Fruit fly (Drosophila melanogaster) whole organism, embryonic: Measurements from ENCODE around the gene Cdc6.

ENCODE experiments used
- CG10209 ChIP-seq: fragments of 200-800 bp; sonication (Bioruptor generic); optimal IDR thresholded peaks from 3 replicates; lab custom pipeline; 2017; ENCODE audit warnings: missing biosample characterization, mild to moderate bottlenecking, missing genetic modification characterization, missing genetic modification reagents
- CG11504 ChIP-seq: fragments of 200-800 bp; sonication (Bioruptor generic); optimal IDR thresholded peaks from 3 replicates; lab custom pipeline; 2019; ENCODE audit warnings: missing biosample characterization, mild to moderate bottlenecking, missing genetic modification characterization, moderate library complexity
- CG11696 ChIP-seq: fragments of 200-800 bp; sonication (Bioruptor generic); IDR thresholded peaks from 2 replicates; pipeline ENCODE4 v1.3.6; 2022; ENCODE audit warnings: missing biosample characterization, missing genetic modification characterization
- CG12104 ChIP-seq: fragments of 200-800 bp; sonication (Bioruptor generic); optimal IDR thresholded peaks from 3 replicates; lab custom pipeline; 2016; ENCODE audit warnings: missing biosample characterization, missing genetic modification characterization
- CG12391 ChIP-seq: fragments of 200-800 bp; sonication (Bioruptor generic); optimal IDR thresholded peaks from 3 replicates; lab custom pipeline; 2018; ENCODE audit warnings: missing biosample characterization, mild to moderate bottlenecking, missing genetic modification characterization, moderate library complexity
- CG13123 ChIP-seq: fragments of 200-800 bp; sonication (Bioruptor generic); optimal IDR thresholded peaks from 2 replicates; lab custom pipeline; 2016; ENCODE audit warnings: missing biosample characterization, missing genetic modification characterization
- CG13287 ChIP-seq: fragments of 200-800 bp; sonication (Bioruptor generic); IDR thresholded peaks from 2 replicates; pipeline ENCODE4 v1.3.6; 2022; ENCODE audit warnings: missing biosample characterization, missing genetic modification characterization; ENCODE audit not compliant: partially characterized antibody
- CG13894 ChIP-seq: fragments of 200-800 bp; sonication (Bioruptor generic); optimal IDR thresholded peaks from 3 replicates; lab custom pipeline; 2018; ENCODE audit warnings: missing biosample characterization, mild to moderate bottlenecking, missing genetic modification characterization, moderate library complexity
- CG1529 ChIP-seq: fragments of 200-800 bp; sonication (Bioruptor generic); optimal IDR thresholded peaks from 3 replicates; lab custom pipeline; 2018; ENCODE audit warnings: missing biosample characterization, missing genetic modification characterization
- CG18011 ChIP-seq: fragments of 200-800 bp; sonication (Bioruptor generic); optimal IDR thresholded peaks from 2 replicates; lab custom pipeline; 2017; ENCODE audit warnings: missing biosample characterization, missing genetic modification characterization, mild to moderate bottlenecking, moderate library complexity, missing genotype
- CG2202 ChIP-seq: fragments of 200-800 bp; sonication (Bioruptor generic); optimal IDR thresholded peaks from 2 replicates; lab custom pipeline; 2018; ENCODE audit warnings: missing biosample characterization, mild to moderate bottlenecking, missing genetic modification characterization
- CG3065 ChIP-seq: fragments of 200-800 bp; sonication (Bioruptor generic); optimal IDR thresholded peaks from 2 replicates; lab custom pipeline; 2016; ENCODE audit warnings: missing biosample characterization, missing genetic modification characterization
- CG31388 ChIP-seq: fragments of 200-800 bp; sonication (Bioruptor generic); optimal IDR thresholded peaks from 2 replicates; lab custom pipeline; 2016; ENCODE audit warnings: missing biosample characterization, missing genetic modification characterization
- CG3407 ChIP-seq: fragments of 200-800 bp; sonication (Bioruptor generic); optimal IDR thresholded peaks from 2 replicates; lab custom pipeline; 2018; ENCODE audit warnings: missing biosample characterization, mild to moderate bottlenecking, missing genetic modification characterization
- CG6272 ChIP-seq: fragments of 200-800 bp; sonication (Bioruptor generic); IDR thresholded peaks from 2 replicates; pipeline ENCODE4 v1.3.6; 2022; ENCODE audit warnings: missing biosample characterization, missing genetic modification characterization
- CG6654 ChIP-seq: fragments of 200-800 bp; sonication (Bioruptor generic); optimal IDR thresholded peaks from 2 replicates; lab custom pipeline; 2017; ENCODE audit warnings: missing biosample characterization, mild to moderate bottlenecking, missing genetic modification characterization
- CG6791 ChIP-seq: fragments of 200-800 bp; sonication (Bioruptor generic); IDR thresholded peaks from 3 replicates; pipeline ENCODE4 v1.3.6; 2022; ENCODE audit warnings: missing biosample characterization, missing genetic modification characterization; ENCODE audit not compliant: partially characterized antibody
- CG8089 ChIP-seq: fragments of 200-800 bp; sonication (Bioruptor generic); optimal IDR thresholded peaks from 3 replicates; lab custom pipeline; 2016; ENCODE audit warnings: missing biosample characterization, missing genetic modification characterization
- CG8281 ChIP-seq: fragments of 200-800 bp; sonication (Bioruptor generic); optimal IDR thresholded peaks from 2 replicates; lab custom pipeline; 2018; ENCODE audit warnings: missing biosample characterization, mild to moderate bottlenecking, missing genetic modification characterization, moderate library complexity
- CG9437 ChIP-seq: fragments of 200-800 bp; sonication (Bioruptor generic); optimal IDR thresholded peaks from 2 replicates; lab custom pipeline; 2018; ENCODE audit warnings: missing biosample characterization, mild to moderate bottlenecking, missing genetic modification characterization
- CG9797 ChIP-seq: fragments of 200-800 bp; sonication (Bioruptor generic); optimal IDR thresholded peaks from 3 replicates; lab custom pipeline; 2018; ENCODE audit warnings: missing biosample characterization, mild to moderate bottlenecking, missing genetic modification characterization
- Dp ChIP-seq: fragments of 200-800 bp; sonication (Bioruptor generic); optimal IDR thresholded peaks from 2 replicates; lab custom pipeline; 2018; ENCODE audit warnings: missing biosample characterization, mild to moderate bottlenecking, missing genetic modification characterization, moderate library complexity
- E2f1 ChIP-seq: fragments of 200-800 bp; sonication (Bioruptor generic); IDR thresholded peaks from 2 replicates; pipeline ENCODE4 v1.3.6; 2022; ENCODE audit warnings: missing biosample characterization, missing genetic modification characterization
- Hand ChIP-seq: fragments of 200-800 bp; sonication (Bioruptor generic); optimal IDR thresholded peaks from 2 replicates; lab custom pipeline; 2017; ENCODE audit warnings: mild to moderate bottlenecking, missing biosample characterization, missing genetic modification reagents, missing genetic modification characterization
- MTF-1 ChIP-seq: fragments of 200-800 bp; sonication (Bioruptor generic); optimal IDR thresholded peaks from 2 replicates; lab custom pipeline; 2018; ENCODE audit warnings: missing biosample characterization, mild to moderate bottlenecking, missing genetic modification characterization, borderline replicate concordance
- Neu2 ChIP-seq: fragments of 200-800 bp; sonication (Bioruptor generic); optimal IDR thresholded peaks from 3 replicates; lab custom pipeline; 2016; ENCODE audit warnings: missing biosample characterization, missing genetic modification characterization, borderline replicate concordance
- Nf-YA ChIP-seq: fragments of 200-800 bp; sonication (Bioruptor generic); IDR thresholded peaks from 2 replicates; pipeline ENCODE4 v1.3.6; 2022; ENCODE audit warnings: missing biosample characterization, missing genetic modification characterization
- Poxn ChIP-seq: fragments of 200-800 bp; sonication (Bioruptor generic); IDR thresholded peaks from 2 replicates; pipeline ENCODE4 v1.3.6; 2022; ENCODE audit warnings: missing biosample characterization, missing genetic modification characterization
- Rfx ChIP-seq: fragments of 200-800 bp; sonication (Bioruptor generic); IDR thresholded peaks from 2 replicates; pipeline ENCODE4 v1.3.6; 2022; ENCODE audit warnings: missing biosample characterization, missing genetic modification characterization
- Scr ChIP-seq: fragments of 200-800 bp; sonication (Bioruptor generic); IDR thresholded peaks from 2 replicates; pipeline ENCODE4 v1.3.6; 2022; ENCODE audit warnings: missing biosample characterization, missing genetic modification characterization; ENCODE audit not compliant: partially characterized antibody
- Sox102F ChIP-seq: fragments of 200-800 bp; sonication (Bioruptor generic); optimal IDR thresholded peaks from 2 replicates; lab custom pipeline; 2018; ENCODE audit warnings: missing biosample characterization, mild to moderate bottlenecking, missing genetic modification characterization, moderate library complexity
- Sry-β ChIP-seq: fragments of 200-800 bp; sonication (Bioruptor generic); optimal IDR thresholded peaks from 2 replicates; lab custom pipeline; 2018; ENCODE audit warnings: missing biosample characterization, mild to moderate bottlenecking, missing genetic modification characterization, moderate library complexity
- Sry-δ ChIP-seq: fragments of 200-800 bp; sonication (Bioruptor generic); optimal IDR thresholded peaks from 2 replicates; lab custom pipeline; 2016; ENCODE audit warnings: missing biosample characterization, missing genetic modification characterization
- Xrp1 ChIP-seq: fragments of 200-800 bp; sonication (Bioruptor generic); IDR thresholded peaks from 2 replicates; pipeline ENCODE4 v1.3.6; 2022; ENCODE audit warnings: missing biosample characterization, missing genetic modification characterization
- bab2 ChIP-seq: fragments of 200-800 bp; sonication (Bioruptor generic); optimal IDR thresholded peaks from 2 replicates; lab custom pipeline; 2016; ENCODE audit warnings: missing biosample characterization, missing genetic modification characterization
- cato ChIP-seq: fragments of 200-800 bp; sonication (Bioruptor generic); optimal IDR thresholded peaks from 2 replicates; lab custom pipeline; 2016; ENCODE audit warnings: missing biosample characterization, missing genetic modification characterization, borderline replicate concordance
- chm ChIP-seq: fragments of 200-800 bp; sonication (Bioruptor generic); IDR thresholded peaks from 2 replicates; pipeline ENCODE4 v1.3.6; 2022; ENCODE audit warnings: missing biosample characterization, missing genetic modification characterization
- ftz-f1 ChIP-seq: fragments of 200-800 bp; sonication (Bioruptor generic); optimal IDR thresholded peaks from 2 replicates; lab custom pipeline; 2016; ENCODE audit warnings: missing biosample characterization, missing genetic modification characterization
- jing ChIP-seq: fragments of 200-800 bp; sonication (Bioruptor generic); optimal IDR thresholded peaks from 2 replicates; lab custom pipeline; 2018; ENCODE audit warnings: missing biosample characterization, mild to moderate bottlenecking, missing genetic modification characterization
- lmd ChIP-seq: fragments of 200-800 bp; sonication (Bioruptor generic); IDR thresholded peaks from 2 replicates; pipeline ENCODE4 v1.3.6; 2022; ENCODE audit warnings: missing biosample characterization, missing genetic modification characterization
- org-1 ChIP-seq: fragments of 200-800 bp; sonication (Bioruptor generic); optimal IDR thresholded peaks from 2 replicates; lab custom pipeline; 2017; ENCODE audit warnings: missing biosample characterization, missing genetic modification characterization
- p53 ChIP-seq: fragments of 200-800 bp; sonication (Bioruptor generic); optimal IDR thresholded peaks from 2 replicates; lab custom pipeline; 2016; ENCODE audit warnings: missing biosample characterization, missing genetic modification characterization
- pum ChIP-seq: fragments of 200-800 bp; sonication (Bioruptor generic); optimal IDR thresholded peaks from 2 replicates; lab custom pipeline; 2016; ENCODE audit warnings: missing biosample characterization, missing genetic modification characterization
- slbo ChIP-seq: fragments of 200-800 bp; sonication (Bioruptor generic); IDR thresholded peaks from 2 replicates; pipeline ENCODE4 v1.3.6; 2022; ENCODE audit warnings: missing biosample characterization, missing genetic modification characterization
- slp2 ChIP-seq: fragments of 200-800 bp; sonication (Bioruptor generic); optimal IDR thresholded peaks from 2 replicates; lab custom pipeline; 2016; ENCODE audit warnings: missing biosample characterization, missing genetic modification characterization
- tio ChIP-seq: fragments of 200-800 bp; sonication (Bioruptor generic); optimal IDR thresholded peaks from 2 replicates; lab custom pipeline; 2017; ENCODE audit warnings: missing biosample characterization, missing genetic modification characterization, inconsistent platforms
- tll ChIP-seq, 2 experiments: fragments of 200-800 bp in 1 of 2; fragments of >200 bp in 1 of 2; sonication (Bioruptor generic) in 1 of 2; optimal IDR thresholded peaks; 2 replicates each; lab custom pipeline; 2017 to 2019; ENCODE audit warnings: missing biosample characterization in 2 of 2, missing genetic modification characterization in 2 of 2, mild to moderate bottlenecking in 1 of 2, moderate library complexity in 1 of 2
- trh ChIP-seq: fragments of 200-800 bp; sonication (Bioruptor generic); optimal IDR thresholded peaks from 2 replicates; lab custom pipeline; 2016; ENCODE audit warnings: missing biosample characterization, missing genetic modification characterization
- usp ChIP-seq: fragments of >200 bp; optimal IDR thresholded peaks from 2 replicates; lab custom pipeline; 2017; ENCODE audit warnings: missing biosample characterization, missing genetic modification characterization

Gene Cdc6

dm6 chr3L:8667809-8668593 is 34.1 kb upstream of the Cdc6 start (continued):
- TF ChIP-seq CG3407 (peak; percentile 13), CG12104 (GFP tag; lab: Kevin White, UChicago) (no peak), Xrp1 (GFP tag; lab: Robert Waterston, UW) (peak; percentile 75), E2f1 (GFP tag; lab: Robert Waterston, UW) (0 out of 2 replicates have a peak, but pooled peaks have one; percentile 40), Hand (GFP tag; lab: Kevin White, UChicago) (no peak), trh (GFP tag; lab: Kevin White, UChicago) (no peak), CG13894 (tag; lab: Kevin White, UChicago) (no peak), CG11504 (tag; lab: Kevin White, UChicago) (peak; percentile 66), CG6272 (GFP tag; lab: Robert Waterston, UW) (no peak), CG31388 (GFP tag; lab: Kevin White, UChicago) (no peak), Sox102F (GFP tag; lab: Kevin White, UChicago) (peak; percentile 52), CG12391 (tag; lab: Kevin White, UChicago) (peak; percentile 58), CG6654 (GFP tag; lab: Kevin White, UChicago) (no peak), CG10209 (peak; percentile 13), p53 (GFP tag; lab: Kevin White, UChicago) (no peak), CG6791 (GFP tag; lab: Robert Waterston, UW) (no peak), MTF-1 (GFP tag; lab: Kevin White, UChicago) (no peak), lmd (GFP tag; lab: Robert Waterston, UW) (peak; percentile 35; the same call in 1 of the 2 replicates), slbo (GFP tag; lab: Robert Waterston, UW) (no peak), CG13123 (GFP tag; lab: Kevin White, UChicago) (no peak), CG8089 (no peak), org-1 (GFP tag; lab: Kevin White, UChicago) (peak; percentile 1), Dp (no peak), Sry-δ (GFP tag; lab: Kevin White, UChicago) (no peak), CG9437 (GFP tag; lab: Kevin White, UChicago) (no peak), chm (GFP tag; lab: Robert Waterston, UW) (no peak), CG9797 (GFP tag; lab: Kevin White, UChicago) (no peak), CG18011 (GFP tag; lab: Kevin White, UChicago) (no peak), bab2 (GFP tag; lab: Kevin White, UChicago) (no peak), usp (GFP tag; lab: Kevin White, UChicago) (no peak), CG13287 (no peak), slp2 (GFP tag; lab: Kevin White, UChicago) (no peak), pum (GFP tag; lab: Kevin White, UChicago) (no peak), jing (no peak), Scr (GFP tag; lab: Robert Waterston, UW) (no peak), Rfx (GFP tag; lab: Robert Waterston, UW) (no peak), cato (GFP tag; lab: Kevin White, UChicago) (no peak), tll (GFP tag; optimal IDR thresholded peaks at IDR 0.05; lab: Kevin White, UChicago) (no peak), CG11696 (no peak), ftz-f1 (GFP tag; lab: Kevin White, UChicago) (no peak), Sry-β (GFP tag; lab: Kevin White, UChicago) (no peak), Poxn (GFP tag; lab: Robert Waterston, UW) (no peak), CG8281 (tag; lab: Kevin White, UChicago) (no peak), Neu2 (GFP tag; lab: Kevin White, UChicago) (no peak), CG2202 (tag; lab: Kevin White, UChicago) (peak; percentile 31), CG3065 (GFP tag; lab: Kevin White, UChicago) (no peak), CG1529 (GFP tag; lab: Kevin White, UChicago) (peak; percentile 19), Nf-YA (no peak), tio (GFP tag; lab: Kevin White, UChicago) (no peak)
